Fruit fly (Drosophila melanogaster) whole organism, wandering third instar larva: ENCODE data around the gene CG16813.

ENCODE experiments used
- Abd-B ChIP-seq: fragments of >200 bp; optimal IDR thresholded peaks from 2 replicates; lab custom pipeline; 2017; ENCODE audit warnings: missing biosample characterization, missing genetic modification characterization
- CrebA ChIP-seq: fragments of 200-800 bp; sonication (Bioruptor generic); optimal IDR thresholded peaks from 2 replicates; lab custom pipeline; 2016; ENCODE audit warnings: missing biosample characterization, mild to moderate bottlenecking, missing genetic modification characterization, borderline replicate concordance
- Dfd ChIP-seq: fragments of >200 bp; optimal IDR thresholded peaks from 2 replicates; lab custom pipeline; 2017; ENCODE audit warnings: missing biosample characterization, missing genetic modification characterization
- Dif ChIP-seq: fragments of 200-275, 200-300 bp; sonication (Bioruptor generic); optimal IDR thresholded peaks from 2 replicates; lab custom pipeline; 2018; ENCODE audit warnings: missing biosample characterization, missing genetic modification characterization; ENCODE audit not compliant: partially characterized antibody
- GATAd ChIP-seq: sonication (Bioruptor generic); optimal IDR thresholded peaks from 2 replicates; lab custom pipeline; 2016; ENCODE audit warnings: missing biosample characterization, missing genetic modification characterization
- HLH106 ChIP-seq: fragments of 200-800 bp; optimal IDR thresholded peaks from 3 replicates; lab custom pipeline; 2019; ENCODE audit warnings: missing biosample characterization, mild to moderate bottlenecking, missing genetic modification characterization, moderate library complexity
- Hnf4 ChIP-seq: fragments of 200-800 bp; sonication (Bioruptor generic); optimal IDR thresholded peaks from 2 replicates; lab custom pipeline; 2016; ENCODE audit warnings: missing biosample characterization, mild to moderate bottlenecking, missing genetic modification characterization
- Hr78 ChIP-seq: fragments of >200 bp; optimal IDR thresholded peaks from 2 replicates; lab custom pipeline; 2017; ENCODE audit warnings: missing biosample characterization, missing genetic modification characterization
- Hr83 ChIP-seq: fragments of 200-300 bp; sonication (Bioruptor generic); optimal IDR thresholded peaks from 2 replicates; lab custom pipeline; 2016; ENCODE audit warnings: missing biosample characterization, mild to moderate bottlenecking, missing genetic modification characterization, moderate library complexity; ENCODE audit not compliant: poor library complexity, severe bottlenecking
- Jra ChIP-seq: sonication (Bioruptor generic); optimal IDR thresholded peaks from 2 replicates; lab custom pipeline; 2016; ENCODE audit warnings: missing biosample characterization, missing genetic modification characterization
- Mio ChIP-seq: sonication (Bioruptor generic); optimal IDR thresholded peaks from 2 replicates; lab custom pipeline; 2016; ENCODE audit warnings: missing biosample characterization, missing genetic modification characterization
- Myc ChIP-seq: fragments of >200 bp; optimal IDR thresholded peaks from 2 replicates; lab custom pipeline; 2017
- N ChIP-seq: fragments of >200 bp; optimal IDR thresholded peaks from 2 replicates; lab custom pipeline; 2018; ENCODE audit warnings: missing biosample characterization, missing external identifiers, missing genetic modification characterization
- OdsH ChIP-seq: fragments of 200-800 bp; sonication (Bioruptor generic); optimal IDR thresholded peaks from 2 replicates; lab custom pipeline; 2016; ENCODE audit warnings: missing biosample characterization, mild to moderate bottlenecking, missing genetic modification characterization
- Rel ChIP-seq, 2 experiments: fragments of 200-800 bp; sonication (Bioruptor generic) in 1 of 2; optimal IDR thresholded peaks; 2 replicates in 1 of 2; 3 replicates in 1 of 2; lab custom pipeline; 2016 to 2019; ENCODE audit warnings: mild to moderate bottlenecking in 2 of 2, missing biosample characterization in 2 of 2, missing genetic modification characterization in 2 of 2, moderate library complexity in 1 of 2
- Sp1 ChIP-seq: fragments of 200-800 bp; sonication (Bioruptor generic); optimal IDR thresholded peaks from 3 replicates; lab custom pipeline; 2019; ENCODE audit warnings: missing biosample characterization, mild to moderate bottlenecking, missing genetic modification characterization, moderate library complexity
- br ChIP-seq: fragments of 200-800 bp; sonication (Bioruptor generic); optimal IDR thresholded peaks from 2 replicates; lab custom pipeline; 2016; ENCODE audit warnings: missing biosample characterization, missing genetic modification characterization
- brk ChIP-seq: fragments of 200-800 bp; sonication (Bioruptor generic); optimal IDR thresholded peaks from 2 replicates; lab custom pipeline; 2016; ENCODE audit warnings: missing biosample characterization, mild to moderate bottlenecking, missing genetic modification characterization
- dl ChIP-seq, 2 experiments: fragments of 175-275, 200-275 bp in 1 of 2; fragments of 200-275 bp in 1 of 2; sonication (Bioruptor generic); optimal IDR thresholded peaks; lab custom pipeline; 2018; ENCODE audit warnings: mild to moderate bottlenecking in 2 of 2, missing biosample characterization in 2 of 2, missing genetic modification characterization in 2 of 2, moderate library complexity in 2 of 2; ENCODE audit not compliant: partially characterized antibody in 2 of 2, insufficient read depth in 1 of 2
- dmrt93B ChIP-seq: fragments of 200-800 bp; sonication (Bioruptor generic); optimal IDR thresholded peaks from 2 replicates; lab custom pipeline; 2018; ENCODE audit warnings: missing biosample characterization, mild to moderate bottlenecking, missing genetic modification characterization
- dsf ChIP-seq: sonication (Bioruptor generic); optimal IDR thresholded peaks from 2 replicates; lab custom pipeline; 2016; ENCODE audit warnings: missing biosample characterization, missing genetic modification characterization, borderline replicate concordance
- ey ChIP-seq: fragments of 200-800 bp; sonication (Bioruptor generic); optimal IDR thresholded peaks from 2 replicates; lab custom pipeline; 2016; ENCODE audit warnings: missing biosample characterization, missing genetic modification characterization
- foxo ChIP-seq, 2 experiments: fragments of 200-800 bp; sonication (Bioruptor generic); optimal IDR thresholded peaks; 2 replicates in 1 of 2; 3 replicates in 1 of 2; lab custom pipeline; 2016 to 2017; ENCODE audit warnings: missing biosample characterization in 2 of 2, missing genetic modification characterization in 2 of 2
- fru ChIP-seq: fragments of 200-800 bp; sonication (Bioruptor generic); optimal IDR thresholded peaks from 3 replicates; lab custom pipeline; 2016; ENCODE audit warnings: missing biosample characterization, mild to moderate bottlenecking, missing genetic modification characterization
- h ChIP-seq: fragments of 200-800 bp; sonication (Bioruptor generic); optimal IDR thresholded peaks from 3 replicates; lab custom pipeline; 2016; ENCODE audit warnings: missing biosample characterization, mild to moderate bottlenecking, missing genetic modification characterization
- jim ChIP-seq: fragments of 175-275, 200-325 bp; sonication (Bioruptor generic); optimal IDR thresholded peaks from 2 replicates; lab custom pipeline; 2016; ENCODE audit warnings: missing biosample characterization, mild to moderate bottlenecking, missing genetic modification characterization
- pan ChIP-seq: fragments of >200 bp; optimal IDR thresholded peaks from 2 replicates; lab custom pipeline; 2017
- psq ChIP-seq: fragments of 200-800 bp; sonication (Bioruptor generic); optimal IDR thresholded peaks from 3 replicates; lab custom pipeline; 2017; ENCODE audit warnings: missing biosample characterization, mild to moderate bottlenecking, missing genetic modification characterization, moderate library complexity
- rgr ChIP-seq: fragments of 200-800 bp; sonication (Bioruptor generic); optimal IDR thresholded peaks from 3 replicates; lab custom pipeline; 2016; ENCODE audit warnings: missing biosample characterization, mild to moderate bottlenecking, missing genetic modification characterization
- sv ChIP-seq: fragments of 200-800 bp; sonication (Bioruptor generic); optimal IDR thresholded peaks from 3 replicates; lab custom pipeline; 2016; ENCODE audit warnings: missing biosample characterization, missing genetic modification characterization
- tai ChIP-seq: sonication (Bioruptor generic); optimal IDR thresholded peaks from 2 replicates; lab custom pipeline; 2016; ENCODE audit warnings: missing biosample characterization, missing genetic modification characterization
- usp ChIP-seq: fragments of >200 bp; optimal IDR thresholded peaks from 2 replicates; lab custom pipeline; 2017; ENCODE audit warnings: missing biosample characterization, missing genetic modification characterization

Gene CG16813

dm6 chr2L:13229388-13229882 lies 2.1 kb downstream of the CG16813 start, which contains the start of gene CG16815:
TSS of gene CG16815 (plus strand) at chr2L:13229832.
- TF ChIP-seq HLH106 (tag; lab: Kevin White, UChicago) (no peak), Myc (lab: Kevin White, UChicago) (no peak), dsf (GFP tag; lab: Kevin White, UChicago) (no peak), Hr78 (GFP tag; lab: Kevin White, UChicago) (no peak), tai (GFP tag; lab: Kevin White, UChicago) (no peak), N (GFP tag; lab: Kevin White, UChicago) (no peak), Rel (GFP tag; optimal IDR thresholded peaks at IDR 0.05; lab: Kevin White, UChicago) (no peak), Rel (tag; optimal IDR thresholded peaks at IDR 0.05; lab: Kevin White, UChicago) (no peak), Jra (GFP tag; lab: Kevin White, UChicago) (no peak), dmrt93B (no peak), Dif (GFP tag; lab: Kevin White, UChicago) (no peak), sv (no peak)

- TF ChIP-seq GATAd (no peak), Rel (GFP tag; optimal IDR thresholded peaks at IDR 0.05; lab: Kevin White, UChicago) (no peak), Rel (tag; optimal IDR thresholded peaks at IDR 0.05; lab: Kevin White, UChicago) (no peak), dsf (GFP tag; lab: Kevin White, UChicago) (no peak), brk (GFP tag; lab: Kevin White, UChicago) (no peak)
These were observed 4.4 kb downstream of the CG16813 start, which contains the start of gene Prosalpha6T for dm6 chr2L:13231739-13232138. TSS of gene Prosalpha6T (plus strand) at chr2L:13232039.

- no peak for TF ChIP-seq ey
- no peak for TF ChIP-seq fru (GFP tag; lab: Kevin White, UChicago)
- TF ChIP-seq Hr83, result no peak
- no peak for TF ChIP-seq usp (GFP tag; lab: Kevin White, UChicago)
- TF ChIP-seq Abd-B (GFP tag; lab: Kevin White, UChicago), result no peak
- no peak for TF ChIP-seq Dfd
- no peak for TF ChIP-seq N (GFP tag; lab: Kevin White, UChicago)
- no peak for TF ChIP-seq brk (GFP tag; lab: Kevin White, UChicago)
- TF ChIP-seq jim, result no peak
- TF ChIP-seq dmrt93B, result no peak
- no peak for TF ChIP-seq sv
- no peak for TF ChIP-seq tai (GFP tag; lab: Kevin White, UChicago)
- TF ChIP-seq Rel (GFP tag; optimal IDR thresholded peaks at IDR 0.05; lab: Kevin White, UChicago), result no peak
- no peak for TF ChIP-seq Rel (tag; optimal IDR thresholded peaks at IDR 0.05; lab: Kevin White, UChicago)
- no peak for TF ChIP-seq GATAd
- no peak for TF ChIP-seq foxo (GFP tag; optimal IDR thresholded peaks at IDR 0.05; lab: Kevin White, UChicago)
- TF ChIP-seq Myc (lab: Kevin White, UChicago), result no peak
- TF ChIP-seq Dif (GFP tag; lab: Kevin White, UChicago), result no peak
- no peak for TF ChIP-seq CrebA (GFP tag; lab: Kevin White, UChicago)
- no peak for TF ChIP-seq OdsH (GFP tag; lab: Kevin White, UChicago)
- no peak for TF ChIP-seq br
These were observed 7.5 kb downstream of the CG16813 start, which contains the start of gene Mabi for dm6 chr2L:13234610-13235489. TSS of gene Mabi (minus strand) at chr2L:13234660.

- TF ChIP-seq rgr, result no peak
- TF ChIP-seq CrebA (GFP tag; lab: Kevin White, UChicago), result no peak
- TF ChIP-seq foxo (GFP tag; optimal IDR thresholded peaks at IDR 0.05; lab: Kevin White, UChicago), result no peak
- no peak for TF ChIP-seq br
- TF ChIP-seq Hnf4 (GFP tag; lab: Kevin White, UChicago), result no peak
- TF ChIP-seq dsf (GFP tag; lab: Kevin White, UChicago), result no peak
- TF ChIP-seq psq (GFP tag; lab: Kevin White, UChicago), result no peak
- no peak for TF ChIP-seq Sp1 (GFP tag; lab: Kevin White, UChicago)
- TF ChIP-seq Mio (GFP tag; lab: Kevin White, UChicago), result no peak
- no peak for TF ChIP-seq h (GFP tag; lab: Kevin White, UChicago)
- TF ChIP-seq pan (lab: Kevin White, UChicago), result no peak
- no peak for TF ChIP-seq dl (GFP tag; optimal IDR thresholded peaks at IDR 0.05; lab: Kevin White, UChicago; ENCODE audit: insufficient read depth in 1 of 2, partially characterized antibody in 2 of 2)
- no peak for TF ChIP-seq Jra (GFP tag; lab: Kevin White, UChicago)
- TF ChIP-seq Hr83, result no peak
These were observed 8.9 kb downstream of the CG16813 start, which contains the start of gene Jhbp14 for dm6 chr2L:13236194-13236593. TSS of gene Jhbp14 (plus strand) at chr2L:13236494.
